Fruit fly (Drosophila melanogaster): ENCODE results near the gene CG5953.

Gene CG5953

dm6 chr2L:16526015-16526518 is 6.6 kb downstream of the CG5953 start (continued):
- no peak for TF ChIP-seq prd (optimal IDR thresholded peaks at IDR 0.05)
- TF ChIP-seq prd (GFP tag; IDR thresholded peaks at IDR 0.05), result no peak
- peak; percentile 39 for TF ChIP-seq CG3407 (GFP tag; optimal IDR thresholded peaks at IDR 0.05)
- peak; percentile 6; the same call in 1 of the 2 replicates for TF ChIP-seq bowl (GFP tag; IDR thresholded peaks at IDR 0.05)
- no peak for TF ChIP-seq az2 (GFP tag; optimal IDR thresholded peaks at IDR 0.05)
- no peak for TF ChIP-seq CG18011 (GFP tag; optimal IDR thresholded peaks at IDR 0.05)
- no peak for TF ChIP-seq CG10959 (GFP tag; IDR thresholded peaks at IDR 0.05)
- no peak for TF ChIP-seq C15 (GFP tag; IDR thresholded peaks at IDR 0.05)
- no peak for TF ChIP-seq CG11085 (GFP tag; IDR thresholded peaks at IDR 0.05)
- no peak for TF ChIP-seq CG11456 (GFP tag; IDR thresholded peaks at IDR 0.05)
- TF ChIP-seq CG12104 (GFP tag; optimal IDR thresholded peaks at IDR 0.05), result no peak
- TF ChIP-seq ap (GFP tag; IDR thresholded peaks at IDR 0.05), result no peak
- TF ChIP-seq CG12391 (tag; optimal IDR thresholded peaks at IDR 0.05), result no peak
- TF ChIP-seq CG17328 (GFP tag; IDR thresholded peaks at IDR 0.05), result no peak
- no peak for TF ChIP-seq da (GFP tag; optimal IDR thresholded peaks at IDR 0.05)
- no peak for TF ChIP-seq jumu (GFP tag; optimal IDR thresholded peaks at IDR 0.05)
- TF ChIP-seq fd3F (GFP tag; optimal IDR thresholded peaks at IDR 0.05), result no peak
- TF ChIP-seq Chrac-16 (GFP tag; optimal IDR thresholded peaks at IDR 0.05), result no peak
- TF ChIP-seq Ada2b (GFP tag; IDR thresholded peaks at IDR 0.05), result 0 out of 2 replicates have a peak, but pooled peaks have one; percentile 15
- no peak for TF ChIP-seq gem (tag; optimal IDR thresholded peaks at IDR 0.05)
- TF ChIP-seq so (GFP tag; IDR thresholded peaks at IDR 0.05), result peak; percentile 61; the same call in 1 of the 3 replicates
- TF ChIP-seq CG33213 (GFP tag; optimal IDR thresholded peaks at IDR 0.05), result no peak
- peak; percentile 34 for TF ChIP-seq ewg (GFP tag; optimal IDR thresholded peaks at IDR 0.05)
- no peak for TF ChIP-seq Jarid2 (GFP tag; optimal IDR thresholded peaks at IDR 0.05)
- no peak for TF ChIP-seq CG8478 (optimal IDR thresholded peaks at IDR 0.05)
- no peak for TF ChIP-seq Opbp (GFP tag; IDR thresholded peaks at IDR 0.05; ENCODE audit: partially characterized antibody)
- TF ChIP-seq zfh2 (GFP tag; optimal IDR thresholded peaks at IDR 0.05), result no peak
- peak; percentile 58 for TF ChIP-seq gsb-n (tag; optimal IDR thresholded peaks at IDR 0.05)
- peak; percentile 73 for TF ChIP-seq BtbVII (GFP tag; optimal IDR thresholded peaks at IDR 0.05)
- no peak for TF ChIP-seq MESR4 (GFP tag; optimal IDR thresholded peaks at IDR 0.05)
- no peak for TF ChIP-seq Gug (GFP tag; IDR thresholded peaks at IDR 0.05)
- TF ChIP-seq Antp (GFP tag; optimal IDR thresholded peaks at IDR 0.05), result no peak
- no peak for TF ChIP-seq CG14050 (GFP tag; IDR thresholded peaks at IDR 0.05)
- no peak for TF ChIP-seq pho (GFP tag; optimal IDR thresholded peaks at IDR 0.05)
- no peak for TF ChIP-seq jigr1 (GFP tag; IDR thresholded peaks at IDR 0.05)
- no peak for TF ChIP-seq mld (GFP tag; IDR thresholded peaks at IDR 0.05; ENCODE audit: partially characterized antibody)
- no peak for TF ChIP-seq CG12219 (GFP tag; optimal IDR thresholded peaks at IDR 0.05)
- no peak for TF ChIP-seq ems (GFP tag; optimal IDR thresholded peaks at IDR 0.05)
- TF ChIP-seq twi (tag; optimal IDR thresholded peaks at IDR 0.05), result peak; percentile 1
- TF ChIP-seq CG34422 (GFP tag; IDR thresholded peaks at IDR 0.05), result 0 out of 3 replicates have a peak, but pooled peaks have one; percentile 17
- TF ChIP-seq CG10321 (GFP tag; IDR thresholded peaks at IDR 0.05), result 0 out of 2 replicates have a peak, but pooled peaks have one; percentile 34
- peak; percentile 86 for TF ChIP-seq CG3838 (GFP tag; optimal IDR thresholded peaks at IDR 0.05)
- TF ChIP-seq Adf1 (GFP tag; IDR thresholded peaks at IDR 0.05), result peak; percentile 95
- TF ChIP-seq CG17568 (GFP tag; optimal IDR thresholded peaks at IDR 0.05), result no peak
- TF ChIP-seq CG18619 (GFP tag; optimal IDR thresholded peaks at IDR 0.05), result no peak
- no peak for TF ChIP-seq HmgD (GFP tag; optimal IDR thresholded peaks at IDR 0.05)
- TF ChIP-seq ranshi (GFP tag; IDR thresholded peaks at IDR 0.05), result no peak; the same call in 1 of the 2 replicates
- no peak for TF ChIP-seq CG7271 (tag; optimal IDR thresholded peaks at IDR 0.05)
- TF ChIP-seq CG2202 (tag; optimal IDR thresholded peaks at IDR 0.05), result peak; percentile 33
- no peak for TF ChIP-seq CG15073 (GFP tag; optimal IDR thresholded peaks at IDR 0.05)
- no peak for TF ChIP-seq NK7.1 (GFP tag; optimal IDR thresholded peaks at IDR 0.05)
- peak; percentile 55; the same call in 1 of the 2 replicates for TF ChIP-seq chm (GFP tag; IDR thresholded peaks at IDR 0.05)
